Worm (Caenorhabditis elegans): ENCODE data around the gene Y47D7A.18.

DNA sequence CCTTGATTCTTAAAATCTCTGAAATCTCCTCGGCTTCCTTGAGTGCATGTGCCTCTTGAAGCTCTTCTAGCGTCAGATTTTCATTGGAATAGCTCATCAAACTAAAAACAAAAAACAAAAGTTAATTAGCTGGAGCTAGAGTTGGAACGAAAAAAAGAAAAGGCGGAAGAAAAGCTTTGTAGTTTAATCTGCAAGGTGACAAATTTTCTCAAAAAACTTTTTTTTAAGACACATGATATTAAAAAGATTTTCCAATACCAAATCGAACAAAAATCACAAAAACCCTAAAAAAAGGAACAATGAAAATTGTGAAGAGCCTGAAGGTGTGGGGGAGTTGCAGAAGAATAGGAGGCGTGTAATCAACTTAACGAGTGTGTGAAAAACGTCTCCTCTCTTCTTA, 38.0 kb upstream of the Y47D7A.18 start, which contains the start of gene gnrr-5:
- TF ChIP-seq unc-39 (tag; optimal IDR thresholded peaks at IDR 0.05): no peak
- no peak for TF ChIP-seq ceh-28 (tag; optimal IDR thresholded peaks at IDR 0.05)
- TF ChIP-seq snpc-4 (tag; optimal IDR thresholded peaks at IDR 0.05): no peak
- no peak for TF ChIP-seq T20F7.1 (GFP tag; optimal IDR thresholded peaks at IDR 0.05)
- TF ChIP-seq dve-1 (tag; optimal IDR thresholded peaks at IDR 0.05; ENCODE audit: insufficient read depth): no peak
- TF ChIP-seq ama-1 (optimal IDR thresholded peaks at IDR 0.05): no peak
- no peak for TF ChIP-seq daf-8 (GFP tag; IDR thresholded peaks at IDR 0.05)
- no peak for TF ChIP-seq nhr-42 (GFP tag; IDR thresholded peaks at IDR 0.05)
- TF ChIP-seq mdl-1 (tag; optimal IDR thresholded peaks at IDR 0.05): no peak
- TF ChIP-seq pha-4 (GFP tag; IDR thresholded peaks at IDR 0.05): no peak
- no peak for TF ChIP-seq pha-4 (tag; optimal IDR thresholded peaks at IDR 0.05)
